Worm (Caenorhabditis elegans) whole organism, early embryonic: Measurements from ENCODE around the gene Y105C5A.12.
"Not testable (repeated sequence)": the region's sequence is repeated elsewhere in the genome, so short reads cannot be mapped to it uniquely, and the experiment has no call there.

Experiments
- B0310.2 ChIP-seq: sonication (generic microtip); optimal IDR thresholded peaks from 2 replicates; lab custom pipeline; 2016; ENCODE audit warnings: mild to moderate bottlenecking, missing genetic modification characterization, missing compliant biosample characterization
- F13C5.2 ChIP-seq: sonication (generic microtip); optimal IDR thresholded peaks from 2 replicates; lab custom pipeline; 2017; ENCODE audit warnings: mild to moderate bottlenecking, missing genetic modification characterization, inconsistent platforms, missing compliant biosample characterization
- aly-1 ChIP-seq: sonication (generic microtip); optimal IDR thresholded peaks from 2 replicates; lab custom pipeline; 2016; ENCODE audit warnings: missing genetic modification characterization, missing compliant biosample characterization
- ama-1 ChIP-seq: fragments of 150-350 bp; optimal IDR thresholded peaks from 2 replicates; lab custom pipeline; 2014
- ceh-13 ChIP-seq: fragments of 200-800 bp; sonication (Bioruptor generic); optimal IDR thresholded peaks from 2 replicates; lab custom pipeline; 2018; ENCODE audit warnings: mild to moderate bottlenecking, missing genetic modification characterization, missing compliant biosample characterization
- ceh-36 ChIP-seq: sonication (generic microtip); optimal IDR thresholded peaks from 2 replicates; lab custom pipeline; 2016; ENCODE audit warnings: missing genetic modification characterization, inconsistent platforms, missing compliant biosample characterization
- ets-7 ChIP-seq: sonication (generic microtip); optimal IDR thresholded peaks from 2 replicates; lab custom pipeline; 2016; ENCODE audit warnings: missing genotype, missing genetic modification characterization, missing compliant biosample characterization
- flt-1 ChIP-seq: fragments of 200-800 bp; sonication (Bioruptor generic); IDR thresholded peaks from 2 replicates; pipeline ENCODE4 v1.3.6; 2022; ENCODE audit warnings: missing genetic modification characterization, missing compliant biosample characterization
- hmbx-1 ChIP-seq: sonication (generic microtip); optimal IDR thresholded peaks from 2 replicates; lab custom pipeline; 2016; ENCODE audit warnings: mild to moderate bottlenecking, missing genetic modification characterization, missing compliant biosample characterization
- hmg-4 ChIP-seq: fragments of 200-800 bp; sonication (Bioruptor generic); optimal IDR thresholded peaks from 2 replicates; lab custom pipeline; 2018; ENCODE audit warnings: mild to moderate bottlenecking, missing genetic modification characterization, missing compliant biosample characterization
- hnd-1 ChIP-seq: sonication (generic microtip); optimal IDR thresholded peaks from 2 replicates; lab custom pipeline; 2016; ENCODE audit warnings: missing genetic modification characterization, missing compliant biosample characterization
- pes-1 ChIP-seq: fragments of 200-800 bp; sonication (Bioruptor generic); IDR thresholded peaks from 2 replicates; pipeline ENCODE4 v1.3.6; 2022; ENCODE audit warnings: missing genetic modification reagents, missing genetic modification characterization, missing compliant biosample characterization
- scrt-1 ChIP-seq: fragments of 200-800 bp; sonication (Bioruptor generic); IDR thresholded peaks from 2 replicates; pipeline ENCODE4 v1.3.6; 2022; ENCODE audit warnings: missing genetic modification characterization, missing compliant biosample characterization
- sea-1 ChIP-seq: fragments of 200-800 bp; sonication (Bioruptor generic); conservative IDR thresholded peaks from 2 replicates; pipeline ENCODE4 v1.3.6; 2022; ENCODE audit warnings: missing genetic modification characterization, missing compliant biosample characterization
- tbx-11 ChIP-seq: fragments of 200-800 bp; sonication (Bioruptor generic); IDR thresholded peaks from 2 replicates; pipeline ENCODE4 v1.3.6; 2022; ENCODE audit warnings: missing genetic modification characterization, missing compliant biosample characterization
- tbx-37 ChIP-seq: fragments of 200-800 bp; sonication (Bioruptor generic); conservative IDR thresholded peaks from 2 replicates; pipeline ENCODE4 v1.3.6; 2022; ENCODE audit warnings: missing genetic modification reagents, missing genetic modification characterization, missing compliant biosample characterization
- tra-4 ChIP-seq: sonication (generic microtip); optimal IDR thresholded peaks from 2 replicates; lab custom pipeline; 2017; ENCODE audit warnings: missing genetic modification characterization, missing compliant biosample characterization

Gene Y105C5A.12

ce11 chrIV:15617667-15618066, 23.9 kb downstream of the Y105C5A.12 start:
- TF ChIP-seq tbx-11 (GFP tag; lab: Robert Waterston, UW) (no peak), B0310.2 (tag; lab: Kevin White, UChicago) (no peak), aly-1 (no peak), hmg-4 (GFP tag; lab: Kevin White, UChicago) (no peak), ets-7 (tag; lab: Kevin White, UChicago) (no peak), tra-4 (tag; lab: Kevin White, UChicago) (no peak), flt-1 (GFP tag; lab: Robert Waterston, UW) (no peak), F13C5.2 (tag; lab: Kevin White, UChicago) (no peak), ceh-13 (GFP tag; lab: Kevin White, UChicago) (no peak), tbx-37 (GFP tag; lab: Robert Waterston, UW) (no peak), pes-1 (no peak), hnd-1 (tag; lab: Kevin White, UChicago) (no peak), hmbx-1 (no peak), sea-1 (GFP tag; lab: Robert Waterston, UW) (no peak), ama-1 (lab: Kevin White, UChicago) (no peak)

- no peak for TF ChIP-seq ceh-13 (GFP tag; lab: Kevin White, UChicago)
- TF ChIP-seq ama-1 (lab: Kevin White, UChicago): no peak
- no peak for TF ChIP-seq B0310.2 (tag; lab: Kevin White, UChicago)
- TF ChIP-seq flt-1 (GFP tag; lab: Robert Waterston, UW): no peak
- TF ChIP-seq hnd-1 (tag; lab: Kevin White, UChicago): no peak
- no peak for TF ChIP-seq ceh-36
- TF ChIP-seq ets-7 (tag; lab: Kevin White, UChicago): no peak
- TF ChIP-seq scrt-1 (GFP tag; lab: Robert Waterston, UW): no peak
- TF ChIP-seq tbx-37 (GFP tag; lab: Robert Waterston, UW): no peak
- no peak for TF ChIP-seq tbx-11 (GFP tag; lab: Robert Waterston, UW)
- TF ChIP-seq hmg-4 (GFP tag; lab: Kevin White, UChicago): no peak
- TF ChIP-seq hmbx-1: no peak
Observed at ce11 chrIV:15616971-15617370, 24.6 kb downstream of the Y105C5A.12 start, which contains the start of gene Y105C5A.8. TSS of gene Y105C5A.8 (minus strand) at chrIV:15617071.

ce11 chrIV:15613141-15613540, 28.5 kb downstream of the Y105C5A.12 start:
- TF ChIP-seq aly-1 (no peak), tbx-37 (GFP tag; lab: Robert Waterston, UW) (no peak), tra-4 (tag; lab: Kevin White, UChicago) (no peak), tbx-11 (GFP tag; lab: Robert Waterston, UW) (no peak), scrt-1 (GFP tag; lab: Robert Waterston, UW) (no peak), hnd-1 (tag; lab: Kevin White, UChicago) (no peak), B0310.2 (tag; lab: Kevin White, UChicago) (no peak)

- no peak for TF ChIP-seq pes-1
- TF ChIP-seq ceh-13 (GFP tag; lab: Kevin White, UChicago): no peak
- no peak for TF ChIP-seq aly-1
Observed at ce11 chrIV:15606396-15606795, 35.2 kb downstream of the Y105C5A.12 start.

- TF ChIP-seq pes-1 (no peak), ets-7 (tag; lab: Kevin White, UChicago) (no peak), hnd-1 (tag; lab: Kevin White, UChicago) (no peak), ama-1 (lab: Kevin White, UChicago) (no peak), tbx-37 (GFP tag; lab: Robert Waterston, UW) (no peak), tra-4 (tag; lab: Kevin White, UChicago) (no peak), ceh-13 (GFP tag; lab: Kevin White, UChicago) (no peak)
Observed at ce11 chrIV:15604194-15604593, 37.4 kb downstream of the Y105C5A.12 start.

ce11 chrIV:15594935-15595620, 46.5 kb downstream of the Y105C5A.12 start, which contains the start of the genes pqn-78 and pqn-79:
TSS of gene pqn-78 (minus strand) at chrIV:15595035.
TSS of gene pqn-79 (plus strand) at chrIV:15595570.
- TF ChIP-seq tbx-11 (GFP tag; lab: Robert Waterston, UW); ets-7 (tag; lab: Kevin White, UChicago); aly-1: not testable (repeated sequence)

ce11 chrIV:15593078-15593477, 48.5 kb downstream of the Y105C5A.12 start:
- TF ChIP-seq hmbx-1: no peak
- TF ChIP-seq B0310.2 (tag; lab: Kevin White, UChicago): no peak
- TF ChIP-seq pes-1: no peak
- no peak for TF ChIP-seq flt-1 (GFP tag; lab: Robert Waterston, UW)
- no peak for TF ChIP-seq aly-1
- TF ChIP-seq ama-1 (lab: Kevin White, UChicago): no peak
- no peak for TF ChIP-seq hnd-1 (tag; lab: Kevin White, UChicago)
- no peak for TF ChIP-seq sea-1 (GFP tag; lab: Robert Waterston, UW)
- no peak for TF ChIP-seq F13C5.2 (tag; lab: Kevin White, UChicago)
- no peak for TF ChIP-seq ceh-36
- TF ChIP-seq ceh-13 (GFP tag; lab: Kevin White, UChicago): no peak
- no peak for TF ChIP-seq ets-7 (tag; lab: Kevin White, UChicago)
- no peak for TF ChIP-seq tbx-37 (GFP tag; lab: Robert Waterston, UW)

- no peak for TF ChIP-seq ama-1 (lab: Kevin White, UChicago)
- TF ChIP-seq hnd-1 (tag; lab: Kevin White, UChicago): no peak
- TF ChIP-seq hmbx-1: no peak
- no peak for TF ChIP-seq B0310.2 (tag; lab: Kevin White, UChicago)
- no peak for TF ChIP-seq ets-7 (tag; lab: Kevin White, UChicago)
- TF ChIP-seq hmg-4 (GFP tag; lab: Kevin White, UChicago): no peak
- no peak for TF ChIP-seq ceh-36
- TF ChIP-seq flt-1 (GFP tag; lab: Robert Waterston, UW): no peak
- TF ChIP-seq tra-4 (tag; lab: Kevin White, UChicago): no peak
- no peak for TF ChIP-seq scrt-1 (GFP tag; lab: Robert Waterston, UW)
- no peak for TF ChIP-seq tbx-37 (GFP tag; lab: Robert Waterston, UW)
- TF ChIP-seq F13C5.2 (tag; lab: Kevin White, UChicago): no peak
- TF ChIP-seq tbx-11 (GFP tag; lab: Robert Waterston, UW): no peak
- TF ChIP-seq sea-1 (GFP tag; lab: Robert Waterston, UW): no peak
- no peak for TF ChIP-seq ceh-13 (GFP tag; lab: Kevin White, UChicago)
- no peak for TF ChIP-seq pes-1
- TF ChIP-seq aly-1: no peak
Observed at ce11 chrIV:15591975-15592374, 49.6 kb downstream of the Y105C5A.12 start.
